Fruit fly (Drosophila melanogaster) whole organism, prepupa: ENCODE results near the gene CG33160.

Experiments used
- Blimp-1 ChIP-seq: fragments of 200-800 bp; sonication (Bioruptor generic); optimal IDR thresholded peaks from 3 replicates; lab custom pipeline; 2017; ENCODE audit warnings: missing biosample characterization, missing genetic modification characterization, mild to moderate bottlenecking, moderate library complexity, missing genetic modification reagents
- CG10669 ChIP-seq: fragments of 200-800 bp; sonication (Bioruptor generic); optimal IDR thresholded peaks from 3 replicates; lab custom pipeline; 2018; ENCODE audit warnings: missing biosample characterization, mild to moderate bottlenecking, missing genetic modification characterization, moderate library complexity
- CG11294 ChIP-seq: fragments of 200-800 bp; sonication (Bioruptor generic); IDR thresholded peaks from 2 replicates; pipeline ENCODE4 v1.3.6; 2022; ENCODE audit warnings: missing biosample characterization, missing genetic modification characterization
- CG11762 ChIP-seq: fragments of 200-800 bp; sonication (Bioruptor generic); optimal IDR thresholded peaks from 3 replicates; lab custom pipeline; 2016; ENCODE audit warnings: missing biosample characterization, missing genetic modification characterization; ENCODE audit not compliant: insufficient read depth
- CG11902 ChIP-seq: fragments of 200-800 bp; sonication (Bioruptor generic); optimal IDR thresholded peaks from 3 replicates; lab custom pipeline; 2016; ENCODE audit warnings: missing biosample characterization, missing genetic modification characterization
- CG15336 ChIP-seq: fragments of 200-800 bp; sonication (Bioruptor generic); IDR thresholded peaks from 2 replicates; pipeline ENCODE4 v1.3.6; 2022; ENCODE audit warnings: missing biosample characterization, missing genetic modification characterization
- CG1621 ChIP-seq: fragments of 200-800 bp; sonication (Bioruptor generic); optimal IDR thresholded peaks from 3 replicates; lab custom pipeline; 2018; ENCODE audit warnings: missing biosample characterization, mild to moderate bottlenecking, missing genetic modification characterization
- CG16779 ChIP-seq: fragments of 200-800 bp; sonication (Bioruptor generic); optimal IDR thresholded peaks from 3 replicates; lab custom pipeline; 2017; ENCODE audit warnings: missing biosample characterization, mild to moderate bottlenecking, missing genetic modification characterization
- CG3032 ChIP-seq: fragments of 200-800 bp; optimal IDR thresholded peaks from 2 replicates; lab custom pipeline; 2019; ENCODE audit warnings: missing biosample characterization, mild to moderate bottlenecking, missing genetic modification characterization, moderate library complexity
- CG31627 ChIP-seq: fragments of 200-800 bp; sonication (Bioruptor generic); optimal IDR thresholded peaks from 3 replicates; lab custom pipeline; 2016; ENCODE audit warnings: missing biosample characterization, missing genetic modification characterization
- CG32006 ChIP-seq: fragments of 200-800 bp; sonication (Bioruptor generic); optimal IDR thresholded peaks from 3 replicates; lab custom pipeline; 2017; ENCODE audit warnings: missing biosample characterization, mild to moderate bottlenecking, missing genetic modification characterization
- CG34406 ChIP-seq: fragments of 200-800 bp; sonication (Bioruptor generic); optimal IDR thresholded peaks from 3 replicates; lab custom pipeline; 2016; ENCODE audit warnings: missing biosample characterization, missing genetic modification characterization
- CG3919 ChIP-seq: fragments of 200-800 bp; sonication (Bioruptor generic); optimal IDR thresholded peaks from 3 replicates; lab custom pipeline; 2016; ENCODE audit warnings: missing biosample characterization, missing genetic modification characterization
- CG4318 ChIP-seq: fragments of 200-800 bp; sonication (Bioruptor generic); optimal IDR thresholded peaks from 3 replicates; lab custom pipeline; 2017; ENCODE audit warnings: missing biosample characterization, mild to moderate bottlenecking, missing genetic modification characterization
- CG6808 ChIP-seq: fragments of 200-800 bp; sonication (Bioruptor generic); optimal IDR thresholded peaks from 3 replicates; lab custom pipeline; 2017; ENCODE audit warnings: missing biosample characterization, missing genetic modification characterization, mild to moderate bottlenecking, moderate library complexity, missing genetic modification reagents
- CG8119 ChIP-seq: fragments of 200-800 bp; sonication (Bioruptor generic); IDR thresholded peaks from 3 replicates; pipeline ENCODE4 v1.3.6; 2022; ENCODE audit warnings: missing biosample characterization, missing genetic modification characterization
- CG8632 ChIP-seq: fragments of 200-800 bp; sonication (Bioruptor generic); optimal IDR thresholded peaks from 3 replicates; lab custom pipeline; 2016; ENCODE audit warnings: missing biosample characterization, missing genetic modification characterization
- CG9139 ChIP-seq: fragments of 200-800 bp; sonication (Bioruptor generic); optimal IDR thresholded peaks from 3 replicates; lab custom pipeline; 2017; ENCODE audit warnings: missing biosample characterization, mild to moderate bottlenecking, missing genetic modification characterization
- Eip75B ChIP-seq: fragments of 200-800 bp; sonication (Bioruptor generic); optimal IDR thresholded peaks from 3 replicates; lab custom pipeline; 2016; ENCODE audit warnings: missing biosample characterization, missing genetic modification characterization
- Eip78C ChIP-seq: fragments of 200-800 bp; sonication (Bioruptor generic); peaks from one replicate; lab custom pipeline; 2016; ENCODE audit warnings: missing biosample characterization, missing genetic modification characterization
- Eip93F ChIP-seq: fragments of 200-800 bp; sonication (Bioruptor generic); optimal IDR thresholded peaks from 2 replicates; lab custom pipeline; 2016; ENCODE audit warnings: missing biosample characterization, mild to moderate bottlenecking, missing genetic modification characterization
- Ets21C ChIP-seq: fragments of 200-800 bp; sonication (Bioruptor generic); optimal IDR thresholded peaks from 3 replicates; lab custom pipeline; 2016; ENCODE audit warnings: missing biosample characterization, missing genetic modification characterization
- Ets96B ChIP-seq: fragments of 200-800 bp; optimal IDR thresholded peaks from 2 replicates; lab custom pipeline; 2019; ENCODE audit warnings: missing biosample characterization, mild to moderate bottlenecking, missing genetic modification characterization, moderate library complexity
- Gug ChIP-seq: fragments of 200-800 bp; sonication (Bioruptor generic); IDR thresholded peaks from 2 replicates; pipeline ENCODE4 v1.3.6; 2022; ENCODE audit warnings: missing biosample characterization, missing genetic modification characterization
- Hr38 ChIP-seq: sonication (Bioruptor generic); optimal IDR thresholded peaks from 2 replicates; lab custom pipeline; 2016; ENCODE audit warnings: missing biosample characterization, missing genetic modification characterization
- Hr4 ChIP-seq: fragments of 200-800 bp; sonication (Bioruptor generic); optimal IDR thresholded peaks from 3 replicates; lab custom pipeline; 2016; ENCODE audit warnings: missing biosample characterization, missing genetic modification characterization
- Lpt ChIP-seq: fragments of 200-800 bp; sonication (Bioruptor generic); optimal IDR thresholded peaks from 3 replicates; lab custom pipeline; 2016; ENCODE audit warnings: missing biosample characterization, missing genetic modification characterization
- Met ChIP-seq: fragments of 200-800 bp; sonication (Bioruptor generic); optimal IDR thresholded peaks from 3 replicates; lab custom pipeline; 2016; ENCODE audit warnings: missing biosample characterization, missing genetic modification characterization
- Smox ChIP-seq: fragments of 200-800 bp; sonication (Bioruptor generic); optimal IDR thresholded peaks from 3 replicates; lab custom pipeline; 2016; ENCODE audit warnings: missing biosample characterization, missing genetic modification characterization
- Sox102F ChIP-seq: fragments of 200-800 bp; sonication (Bioruptor generic); optimal IDR thresholded peaks from 2 replicates; lab custom pipeline; 2016; ENCODE audit warnings: missing biosample characterization, mild to moderate bottlenecking, missing genetic modification characterization
- Sox14 ChIP-seq: fragments of 200-800 bp; sonication (Bioruptor generic); optimal IDR thresholded peaks from 3 replicates; lab custom pipeline; 2016; ENCODE audit warnings: missing biosample characterization, missing genetic modification characterization
- Sox15 ChIP-seq: fragments of 200-800 bp; sonication (Bioruptor generic); optimal IDR thresholded peaks from 3 replicates; lab custom pipeline; 2016; ENCODE audit warnings: missing biosample characterization, missing genetic modification characterization
- cyc ChIP-seq: fragments of 200-800 bp; sonication (Bioruptor generic); optimal IDR thresholded peaks from 3 replicates; lab custom pipeline; 2016; ENCODE audit warnings: missing biosample characterization, missing genetic modification characterization
- dac ChIP-seq: fragments of 200-800 bp; sonication (Bioruptor generic); optimal IDR thresholded peaks from 2 replicates; lab custom pipeline; 2017; ENCODE audit warnings: missing biosample characterization, mild to moderate bottlenecking, missing genetic modification characterization
- eg ChIP-seq: fragments of 200-800 bp; sonication (Bioruptor generic); IDR thresholded peaks from 3 replicates; pipeline ENCODE4 v1.3.6; 2022; ENCODE audit warnings: missing biosample characterization, missing genetic modification characterization
- esn ChIP-seq: fragments of 200-800 bp; sonication (Bioruptor generic); optimal IDR thresholded peaks from 2 replicates; lab custom pipeline; 2016; ENCODE audit warnings: missing biosample characterization, mild to moderate bottlenecking, missing genetic modification characterization, moderate library complexity
- fd59A ChIP-seq: fragments of 200-800 bp; sonication (Bioruptor generic); optimal IDR thresholded peaks from 2 replicates; lab custom pipeline; 2017; ENCODE audit warnings: missing biosample characterization, mild to moderate bottlenecking, missing genetic modification characterization, missing genetic modification reagents
- fkh ChIP-seq: fragments of 200-800 bp; sonication (Bioruptor generic); optimal IDR thresholded peaks from 3 replicates; lab custom pipeline; 2017; ENCODE audit warnings: missing biosample characterization, mild to moderate bottlenecking, missing genetic modification characterization, moderate library complexity
- lz ChIP-seq: fragments of 200-800 bp; sonication (Bioruptor generic); optimal IDR thresholded peaks from 3 replicates; lab custom pipeline; 2016; ENCODE audit warnings: missing biosample characterization, missing genetic modification characterization
- net ChIP-seq: fragments of 200-800 bp; sonication (Bioruptor generic); optimal IDR thresholded peaks from 3 replicates; lab custom pipeline; 2016; ENCODE audit warnings: missing biosample characterization, missing genetic modification characterization
- salr ChIP-seq, 2 experiments: fragments of 200-800 bp; sonication (Bioruptor generic); optimal IDR thresholded peaks; 3 replicates each; lab custom pipeline; 2016 to 2018; ENCODE audit warnings: missing biosample characterization in 2 of 2, missing genetic modification characterization in 2 of 2, mild to moderate bottlenecking in 1 of 2
- svp ChIP-seq: fragments of 200-800 bp; sonication (Bioruptor generic); peaks from one replicate; lab custom pipeline; 2016; ENCODE audit warnings: missing biosample characterization, missing genetic modification characterization
- vri ChIP-seq: fragments of 200-800 bp; sonication (Bioruptor generic); optimal IDR thresholded peaks from 3 replicates; lab custom pipeline; 2016; ENCODE audit warnings: missing biosample characterization, mild to moderate bottlenecking, missing genetic modification characterization

CG33160 gene

dm6 chr3L:3240597-3241367, 34.6 kb upstream of the CG33160 start (continued):
- TF ChIP-seq Met (GFP tag; lab: Kevin White, UChicago) (peak; percentile 89), CG3032 (peak; percentile 99), CG8632 (GFP tag; lab: Kevin White, UChicago) (peak; percentile 98), CG32006 (GFP tag; lab: Kevin White, UChicago) (peak; percentile 95), CG3919 (GFP tag; lab: Kevin White, UChicago) (peak; percentile 95), eg (GFP tag; lab: Robert Waterston, UW) (peak; percentile 76), esn (GFP tag; lab: Kevin White, UChicago) (peak; percentile 92), svp (GFP tag; lab: Kevin White, UChicago) (peak; percentile 98), Sox14 (GFP tag; lab: Kevin White, UChicago) (peak; percentile 91), CG11762 (peak; percentile 92), CG10669 (peak; percentile 98), Hr38 (no peak), CG6808 (GFP tag; lab: Kevin White, UChicago) (peak; percentile 98), fd59A (peak; percentile 93), net (GFP tag; lab: Kevin White, UChicago) (peak; percentile 88), Sox15 (GFP tag; lab: Kevin White, UChicago) (peak; percentile 93), Eip75B (GFP tag; lab: Kevin White, UChicago) (peak; percentile 86), Ets21C (GFP tag; lab: Kevin White, UChicago) (peak; percentile 76), Smox (GFP tag; lab: Kevin White, UChicago) (peak; percentile 83), Blimp-1 (GFP tag; lab: Kevin White, UChicago) (peak; percentile 82), CG1621 (tag; lab: Kevin White, UChicago) (peak; percentile 85), dac (GFP tag; lab: Kevin White, UChicago) (peak; percentile 50), lz (peak; percentile 86), CG16779 (peak; percentile 94), CG9139 (GFP tag; lab: Kevin White, UChicago) (peak; percentile 98), Gug (GFP tag; lab: Robert Waterston, UW) (peak; percentile 78), Eip78C (GFP tag; lab: Kevin White, UChicago) (peak; percentile 97), Eip93F (GFP tag; lab: Kevin White, UChicago) (peak; percentile 57), CG11902 (GFP tag; lab: Kevin White, UChicago) (peak; percentile 94), vri (peak; percentile 84), CG4318 (GFP tag; lab: Kevin White, UChicago) (peak; percentile 85), salr (GFP tag; optimal IDR thresholded peaks at IDR 0.05; lab: Kevin White, UChicago) (peak; percentile 65 to 93), Ets96B (tag; lab: Kevin White, UChicago) (peak; percentile 99), Sox102F (GFP tag; lab: Kevin White, UChicago) (peak; percentile 88)
- TF ChIP-seq, all 60 proteins: peak for 58

dm6 chr3L:3239785-3240596, 33.8 kb upstream of the CG33160 start:
- TF ChIP-seq Blimp-1 (GFP tag; lab: Kevin White, UChicago) (no peak), Sox14 (GFP tag; lab: Kevin White, UChicago) (peak; percentile 74), CG16779 (peak; percentile 22), CG6808 (GFP tag; lab: Kevin White, UChicago) (no peak), CG11294 (GFP tag; lab: Robert Waterston, UW) (no peak), Ets21C (GFP tag; lab: Kevin White, UChicago) (peak; percentile 32), Eip93F (GFP tag; lab: Kevin White, UChicago) (peak; percentile 69), fkh (GFP tag; lab: Kevin White, UChicago) (peak; percentile 64), esn (GFP tag; lab: Kevin White, UChicago) (peak; percentile 51), Eip78C (GFP tag; lab: Kevin White, UChicago) (peak; percentile 94), CG31627 (GFP tag; lab: Kevin White, UChicago) (peak; percentile 73), CG1621 (tag; lab: Kevin White, UChicago) (peak; percentile 79), CG11762 (no peak), Hr4 (peak; percentile 60), CG15336 (GFP tag; lab: Robert Waterston, UW) (peak; percentile 55), CG10669 (no peak), CG11902 (GFP tag; lab: Kevin White, UChicago) (no peak), dac (GFP tag; lab: Kevin White, UChicago) (no peak), eg (GFP tag; lab: Robert Waterston, UW) (0 out of 3 replicates have a peak, but pooled peaks have one; percentile 21), Sox15 (GFP tag; lab: Kevin White, UChicago) (peak; percentile 56), CG3919 (GFP tag; lab: Kevin White, UChicago) (no peak), CG34406 (GFP tag; lab: Kevin White, UChicago) (peak; percentile 52), CG4318 (GFP tag; lab: Kevin White, UChicago) (no peak), CG3032 (no peak), Lpt (GFP tag; lab: Kevin White, UChicago) (peak; percentile 31), Hr38 (no peak), CG8119 (GFP tag; lab: Robert Waterston, UW) (peak; percentile 33; the same call in 2 of the 3 replicates), CG32006 (GFP tag; lab: Kevin White, UChicago) (peak; percentile 5), cyc (no peak)
